Fruit fly (Drosophila melanogaster) whole organism, adult: ENCODE measurements around the gene CG5421.

Experiments used
- CG11617 ChIP-seq: fragments of 200-800 bp; sonication (Bioruptor generic); optimal IDR thresholded peaks from 2 replicates; lab custom pipeline; 2017; ENCODE audit warnings: mild to moderate bottlenecking, missing biosample characterization, missing genetic modification reagents, missing genetic modification characterization
- CG12768 ChIP-seq: fragments of 200-800 bp; sonication (Bioruptor generic); optimal IDR thresholded peaks from 2 replicates; lab custom pipeline; 2017; ENCODE audit warnings: missing biosample characterization, missing genetic modification characterization, mild to moderate bottlenecking, moderate library complexity, missing genetic modification reagents
- CG14711 ChIP-seq: fragments of 200-800 bp; sonication (Bioruptor generic); optimal IDR thresholded peaks from 2 replicates; lab custom pipeline; 2018; ENCODE audit warnings: missing biosample characterization, mild to moderate bottlenecking, missing genetic modification characterization, moderate library complexity
- CG1620 ChIP-seq: fragments of 200-800 bp; sonication (Bioruptor generic); optimal IDR thresholded peaks from 2 replicates; lab custom pipeline; 2016; ENCODE audit warnings: missing biosample characterization, missing genetic modification characterization
- CG33017 ChIP-seq: fragments of 200-800 bp; sonication (Bioruptor generic); optimal IDR thresholded peaks from 2 replicates; lab custom pipeline; 2018; ENCODE audit warnings: missing biosample characterization, mild to moderate bottlenecking, missing genetic modification characterization, moderate library complexity
- CG5204 ChIP-seq: fragments of 200-800 bp; sonication (Bioruptor generic); optimal IDR thresholded peaks from 2 replicates; lab custom pipeline; 2016; ENCODE audit warnings: missing biosample characterization, missing genetic modification characterization
- CG7045 ChIP-seq: fragments of 200-800 bp; sonication (Bioruptor generic); optimal IDR thresholded peaks from 2 replicates; lab custom pipeline; 2017; ENCODE audit warnings: missing biosample characterization, mild to moderate bottlenecking, missing genetic modification characterization
- CG7101 ChIP-seq: fragments of 200-800 bp; sonication (Bioruptor generic); optimal IDR thresholded peaks from 2 replicates; lab custom pipeline; 2018; ENCODE audit warnings: missing biosample characterization, mild to moderate bottlenecking, missing genetic modification characterization, moderate library complexity
- Clk ChIP-seq: fragments of 200-800 bp; sonication (Bioruptor generic); optimal IDR thresholded peaks from 2 replicates; lab custom pipeline; 2017; ENCODE audit warnings: missing biosample characterization, missing genetic modification characterization
- Crg-1 ChIP-seq: fragments of 200-800 bp; sonication (Bioruptor generic); optimal IDR thresholded peaks from 2 replicates; lab custom pipeline; 2016; ENCODE audit warnings: missing biosample characterization, missing genetic modification characterization
- Hr96 ChIP-seq: fragments of 200-800 bp; sonication (Bioruptor generic); optimal IDR thresholded peaks from 2 replicates; lab custom pipeline; 2016; ENCODE audit warnings: missing biosample characterization, missing genetic modification characterization
- Mnt ChIP-seq: fragments of 200-800 bp; sonication (Bioruptor generic); optimal IDR thresholded peaks from 2 replicates; lab custom pipeline; 2016; ENCODE audit warnings: missing biosample characterization, mild to moderate bottlenecking, missing genetic modification characterization
- bab1 ChIP-seq: fragments of 200-800 bp; sonication (Bioruptor generic); optimal IDR thresholded peaks from 3 replicates; lab custom pipeline; 2019; ENCODE audit warnings: missing biosample characterization, mild to moderate bottlenecking, missing genetic modification characterization, moderate library complexity
- cic ChIP-seq: fragments of 200-800 bp; sonication (Bioruptor generic); optimal IDR thresholded peaks from 2 replicates; lab custom pipeline; 2017; ENCODE audit warnings: missing biosample characterization, mild to moderate bottlenecking, missing genetic modification characterization, moderate library complexity
- cnc ChIP-seq, 2 experiments: fragments of >200 bp; optimal IDR thresholded peaks; 2 replicates each; lab custom pipeline; 2017
- kay ChIP-seq: fragments of 200-800 bp; sonication (Bioruptor generic); peaks from one replicate; lab custom pipeline; 2016; ENCODE audit warnings: missing biosample characterization, missing genetic modification characterization, borderline replicate concordance
- ovo ChIP-seq: fragments of 200-800 bp; sonication (Bioruptor generic); optimal IDR thresholded peaks from 2 replicates; lab custom pipeline; 2016; ENCODE audit warnings: missing biosample characterization, missing genetic modification characterization
- pad ChIP-seq: fragments of 200-800 bp; sonication (Bioruptor generic); optimal IDR thresholded peaks from 3 replicates; lab custom pipeline; 2017; ENCODE audit warnings: missing biosample characterization, missing genetic modification characterization, mild to moderate bottlenecking, moderate library complexity, missing genetic modification reagents
- tj ChIP-seq: fragments of 200-800 bp; sonication (Bioruptor generic); optimal IDR thresholded peaks from 3 replicates; lab custom pipeline; 2017; ENCODE audit warnings: missing biosample characterization, mild to moderate bottlenecking, missing genetic modification characterization, moderate library complexity
- toe ChIP-seq: fragments of 200-800 bp; sonication (Bioruptor generic); optimal IDR thresholded peaks from 2 replicates; lab custom pipeline; 2016; ENCODE audit warnings: missing biosample characterization, missing genetic modification characterization

CG5421 gene

dm6 chr2L:12480846-12481245, 32.9 kb upstream of the CG5421 start:
- no peak for TF ChIP-seq Crg-1 (GFP tag; lab: Kevin White, UChicago)
- no peak for TF ChIP-seq CG33017 (tag; lab: Kevin White, UChicago)
- no peak for TF ChIP-seq cic (GFP tag; lab: Kevin White, UChicago)
- no peak for TF ChIP-seq Hr96 (GFP tag; lab: Kevin White, UChicago)
- no peak for TF ChIP-seq CG5204 (GFP tag; lab: Kevin White, UChicago)
- no peak for TF ChIP-seq tj
- no peak for TF ChIP-seq Mnt (GFP tag; lab: Kevin White, UChicago)
- no peak for TF ChIP-seq Clk (GFP tag; lab: Kevin White, UChicago)

- TF ChIP-seq Mnt (GFP tag; lab: Kevin White, UChicago), result no peak
- no peak for TF ChIP-seq Clk (GFP tag; lab: Kevin White, UChicago)
- peak; percentile 98 for TF ChIP-seq tj
- TF ChIP-seq CG33017 (tag; lab: Kevin White, UChicago), result no peak
- no peak for TF ChIP-seq cnc (optimal IDR thresholded peaks at IDR 0.05; lab: Kevin White, UChicago)
- TF ChIP-seq bab1 (GFP tag; lab: Kevin White, UChicago), result peak; percentile 6
- TF ChIP-seq CG11617 (GFP tag; lab: Kevin White, UChicago), result no peak
- TF ChIP-seq Hr96 (GFP tag; lab: Kevin White, UChicago), result no peak
- TF ChIP-seq CG12768 (GFP tag; lab: Kevin White, UChicago), result no peak
Observed at dm6 chr2L:12479994-12480393, 32.1 kb upstream of the CG5421 start.

dm6 chr2L:12478494-12478893, 30.6 kb upstream of the CG5421 start:
- no peak for TF ChIP-seq CG14711 (tag; lab: Kevin White, UChicago)
- TF ChIP-seq cnc (optimal IDR thresholded peaks at IDR 0.05; lab: Kevin White, UChicago), result no peak
- TF ChIP-seq bab1 (GFP tag; lab: Kevin White, UChicago), result no peak
- TF ChIP-seq CG7101 (tag; lab: Kevin White, UChicago), result no peak
- no peak for TF ChIP-seq Hr96 (GFP tag; lab: Kevin White, UChicago)
- no peak for TF ChIP-seq CG12768 (GFP tag; lab: Kevin White, UChicago)
- TF ChIP-seq CG33017 (tag; lab: Kevin White, UChicago), result no peak
- no peak for TF ChIP-seq Crg-1 (GFP tag; lab: Kevin White, UChicago)
- no peak for TF ChIP-seq cic (GFP tag; lab: Kevin White, UChicago)
- TF ChIP-seq CG11617 (GFP tag; lab: Kevin White, UChicago), result no peak
- TF ChIP-seq CG1620, result no peak
- TF ChIP-seq ovo (GFP tag; lab: Kevin White, UChicago), result no peak
- TF ChIP-seq tj, result no peak
- TF ChIP-seq kay, result no peak
- no peak for TF ChIP-seq CG5204 (GFP tag; lab: Kevin White, UChicago)
- TF ChIP-seq Mnt (GFP tag; lab: Kevin White, UChicago), result no peak
- no peak for TF ChIP-seq pad
- no peak for TF ChIP-seq toe (GFP tag; lab: Kevin White, UChicago)
- TF ChIP-seq Clk (GFP tag; lab: Kevin White, UChicago), result no peak

dm6 chr2L:12476115-12476514, 28.2 kb upstream of the CG5421 start:
- TF ChIP-seq CG14711 (tag; lab: Kevin White, UChicago) (no peak), tj (no peak), pad (no peak), CG5204 (GFP tag; lab: Kevin White, UChicago) (no peak), cnc (optimal IDR thresholded peaks at IDR 0.05; lab: Kevin White, UChicago) (no peak), cic (GFP tag; lab: Kevin White, UChicago) (peak; percentile 57), CG1620 (no peak)

- TF ChIP-seq CG33017 (tag; lab: Kevin White, UChicago) (peak; percentile 67), CG7045 (GFP tag; lab: Kevin White, UChicago) (peak; percentile 56), toe (GFP tag; lab: Kevin White, UChicago) (no peak), tj (no peak), CG11617 (GFP tag; lab: Kevin White, UChicago) (peak; percentile 58), cic (GFP tag; lab: Kevin White, UChicago) (peak; percentile 90), Hr96 (GFP tag; lab: Kevin White, UChicago) (no peak), CG12768 (GFP tag; lab: Kevin White, UChicago) (peak; percentile 80), ovo (GFP tag; lab: Kevin White, UChicago) (peak; percentile 57), kay (peak; percentile 89), CG1620 (no peak), CG5204 (GFP tag; lab: Kevin White, UChicago) (no peak), Clk (GFP tag; lab: Kevin White, UChicago) (no peak), bab1 (GFP tag; lab: Kevin White, UChicago) (no peak), Mnt (GFP tag; lab: Kevin White, UChicago) (peak; percentile 49), Crg-1 (GFP tag; lab: Kevin White, UChicago) (peak; percentile 39), cnc (optimal IDR thresholded peaks at IDR 0.05; lab: Kevin White, UChicago) (no peak), CG7101 (tag; lab: Kevin White, UChicago) (peak; percentile 62), CG14711 (tag; lab: Kevin White, UChicago) (peak; percentile 28), pad (peak; percentile 37)
Observed at dm6 chr2L:12475308-12475707, 27.4 kb upstream of the CG5421 start.

- TF ChIP-seq pad (no peak), kay (peak; percentile 68), toe (GFP tag; lab: Kevin White, UChicago) (no peak), CG5204 (GFP tag; lab: Kevin White, UChicago) (no peak), Mnt (GFP tag; lab: Kevin White, UChicago) (no peak), CG12768 (GFP tag; lab: Kevin White, UChicago) (no peak)
Observed at dm6 chr2L:12474212-12474891, 26.4 kb upstream of the CG5421 start.
